Fruit fly (Drosophila melanogaster): Measurements from ENCODE around the gene CG42853.

The CG42853 gene

dm6 chr3L:18081957-18082356, 39.8 kb downstream of the CG42853 start (continued):
- no peak for TF ChIP-seq en (GFP tag; optimal IDR thresholded peaks at IDR 0.05)
- no peak for TF ChIP-seq Bdp1 (GFP tag; optimal IDR thresholded peaks at IDR 0.05)
- no peak for TF ChIP-seq eve (GFP tag; optimal IDR thresholded peaks at IDR 0.05)
- no peak for TF ChIP-seq Antp (GFP tag; optimal IDR thresholded peaks at IDR 0.05)
- no peak for TF ChIP-seq CG6272 (GFP tag; IDR thresholded peaks at IDR 0.05)

dm6 chr3L:18081494-18081893, 40.3 kb downstream of the CG42853 start:
- TF ChIP-seq CG15601 (tag; optimal IDR thresholded peaks at IDR 0.05), result no peak
- no peak for TF ChIP-seq wdn (GFP tag; IDR thresholded peaks at IDR 0.05)
- TF ChIP-seq tup (GFP tag; optimal IDR thresholded peaks at IDR 0.05), result no peak
- no peak for TF ChIP-seq CG4854 (GFP tag; optimal IDR thresholded peaks at IDR 0.05)
- TF ChIP-seq CG14965 (GFP tag; optimal IDR thresholded peaks at IDR 0.05; ENCODE audit: borderline replicate concordance), result no peak
- no peak for TF ChIP-seq slou (GFP tag; optimal IDR thresholded peaks at IDR 0.05)
- TF ChIP-seq ara (GFP tag; IDR thresholded peaks at IDR 0.05), result no peak
- no peak for TF ChIP-seq CG6272 (GFP tag; IDR thresholded peaks at IDR 0.05)
- TF ChIP-seq CG18764 (GFP tag; optimal IDR thresholded peaks at IDR 0.05), result no peak
- no peak for TF ChIP-seq MESR4 (GFP tag; optimal IDR thresholded peaks at IDR 0.05)
- no peak for TF ChIP-seq CG14710 (tag; optimal IDR thresholded peaks at IDR 0.05)

- no peak for TF ChIP-seq ase (GFP tag; IDR thresholded peaks at IDR 0.05)
- TF ChIP-seq sens (GFP tag), result peak; percentile 26
- TF ChIP-seq nom (GFP tag; optimal IDR thresholded peaks at IDR 0.05), result peak; percentile 96
- TF ChIP-seq Drgx (GFP tag; IDR thresholded peaks at IDR 0.05), result peak; percentile 60
- peak; percentile 67 for TF ChIP-seq Ets65A (GFP tag)
- no peak for TF ChIP-seq sob (GFP tag; IDR thresholded peaks at IDR 0.05)
- peak in 1 of 2 experiments; percentile 98 for TF ChIP-seq bsh (GFP tag; optimal IDR thresholded peaks at IDR 0.05)
- no peak for TF ChIP-seq CG14050 (GFP tag; IDR thresholded peaks at IDR 0.05)
Observed at dm6 chr3L:18079610-18080497, 41.9 kb downstream of the CG42853 start.

DNA sequence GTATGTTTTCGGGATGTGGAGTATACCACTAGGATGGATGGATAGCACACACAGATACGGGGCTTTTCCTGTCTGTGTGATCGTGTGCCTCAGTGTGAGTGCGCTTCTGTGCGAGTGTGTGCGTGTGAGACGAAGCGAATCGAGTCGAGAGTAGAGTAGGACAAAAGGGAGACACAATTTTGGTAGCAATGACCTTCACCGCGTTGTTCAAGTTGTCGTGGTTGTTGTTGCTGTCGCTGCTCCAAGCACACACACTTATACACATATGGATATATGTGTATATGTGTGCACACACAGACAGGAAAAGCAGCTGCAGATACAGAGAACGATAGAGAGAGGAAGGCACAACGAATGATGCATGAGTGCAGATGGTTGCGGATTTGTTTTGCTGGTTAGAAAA, 42.7 kb downstream of the CG42853 start:
- TF ChIP-seq Ets65A (GFP tag) (peak; percentile 79), cg (GFP tag; optimal IDR thresholded peaks at IDR 0.05) (peak; percentile 46), esg (GFP tag; conservative IDR thresholded peaks at IDR 0.05) (no peak)

DNA sequence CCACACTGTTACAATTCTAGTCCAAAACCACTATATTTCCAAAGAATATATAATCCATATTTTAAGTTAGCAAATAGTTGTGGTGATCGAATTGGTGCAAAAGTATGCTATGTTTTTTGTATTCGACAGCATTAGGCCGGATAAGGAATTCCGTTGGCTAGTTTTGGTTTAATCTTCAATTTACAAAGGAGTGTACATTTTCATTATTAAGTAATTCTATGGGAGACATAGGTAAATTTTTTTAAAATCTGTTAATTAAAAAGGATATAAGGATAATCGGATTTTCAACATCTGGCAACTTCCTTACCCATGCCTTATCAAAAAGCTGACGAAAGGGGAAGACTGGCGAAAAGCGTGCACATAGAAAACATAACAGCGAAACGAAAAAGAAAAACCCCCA, 43.2 kb downstream of the CG42853 start:
- TF ChIP-seq CG12219 (GFP tag; optimal IDR thresholded peaks at IDR 0.05) (no peak), bsh (GFP tag; optimal IDR thresholded peaks at IDR 0.05) (peak in 1 of 2 experiments; percentile 60), Drgx (GFP tag; IDR thresholded peaks at IDR 0.05) (peak; percentile 58)

- TF ChIP-seq Chrac-16 (GFP tag; optimal IDR thresholded peaks at IDR 0.05), result peak; percentile 26
- peak; percentile 69 for TF ChIP-seq sens (GFP tag)
- no peak for TF ChIP-seq stwl (tag; optimal IDR thresholded peaks at IDR 0.05)
- peak; percentile 19 for TF ChIP-seq lab (GFP tag; optimal IDR thresholded peaks at IDR 0.05)
- TF ChIP-seq org-1 (GFP tag; optimal IDR thresholded peaks at IDR 0.05), result peak; percentile 33
- 0 out of 2 replicates have a peak, but pooled peaks have one; percentile 12 for TF ChIP-seq CG10321 (GFP tag; IDR thresholded peaks at IDR 0.05)
- peak; percentile 28 for TF ChIP-seq CG9437 (GFP tag; optimal IDR thresholded peaks at IDR 0.05)
- peak; percentile 10 for TF ChIP-seq CG15601 (tag; optimal IDR thresholded peaks at IDR 0.05)
- TF ChIP-seq gsb (GFP tag; IDR thresholded peaks at IDR 0.05), result no peak
- peak; percentile 38; the same call in 2 of the 3 replicates for TF ChIP-seq croc (GFP tag; conservative IDR thresholded peaks at IDR 0.05)
- TF ChIP-seq bcd (GFP tag; optimal IDR thresholded peaks at IDR 0.05), result peak; percentile 10
- peak; percentile 58 for TF ChIP-seq nmo (GFP tag; optimal IDR thresholded peaks at IDR 0.05)
- peak; percentile 68 for TF ChIP-seq Ets65A (GFP tag)
- peak; percentile 33 for TF ChIP-seq CG10147 (GFP tag; optimal IDR thresholded peaks at IDR 0.05)
- peak; percentile 65; the same call in 2 of the 3 replicates for TF ChIP-seq CG11695 (GFP tag; IDR thresholded peaks at IDR 0.05)
- peak; percentile 4 for TF ChIP-seq CG5245 (GFP tag; optimal IDR thresholded peaks at IDR 0.05)
Observed at dm6 chr3L:18077649-18078417, 44.0 kb downstream of the CG42853 start.

Data from whole organism, embryonic.